Fruit fly (Drosophila melanogaster) whole organism, embryonic: ENCODE data around the gene CG32811.
A peak's percentile ranks its signal among the peaks of the same experiment; 100 is the strongest.

ENCODE experiments used
- Aef1 ChIP-seq: fragments of 200-800 bp; sonication (Bioruptor generic); IDR thresholded peaks from 3 replicates; pipeline ENCODE4 v1.3.6; 2022; ENCODE audit warnings: missing biosample characterization, missing genetic modification characterization
- Atf6 ChIP-seq: fragments of 200-800 bp; sonication (Bioruptor generic); IDR thresholded peaks from 2 replicates; pipeline ENCODE4 v1.3.6; 2022; ENCODE audit warnings: missing biosample characterization, missing genetic modification characterization
- Bteb2 ChIP-seq: fragments of 200-800 bp; sonication (Bioruptor generic); optimal IDR thresholded peaks from 2 replicates; lab custom pipeline; 2016; ENCODE audit warnings: missing biosample characterization, missing genetic modification characterization
- CG10209 ChIP-seq: fragments of 200-800 bp; sonication (Bioruptor generic); optimal IDR thresholded peaks from 3 replicates; lab custom pipeline; 2017; ENCODE audit warnings: missing biosample characterization, mild to moderate bottlenecking, missing genetic modification characterization, missing genetic modification reagents
- CG10979 ChIP-seq: fragments of 200-800 bp; sonication (Bioruptor generic); optimal IDR thresholded peaks from 2 replicates; lab custom pipeline; 2018; ENCODE audit warnings: missing biosample characterization, mild to moderate bottlenecking, missing genetic modification characterization, moderate library complexity
- CG11247 ChIP-seq: fragments of 200-800 bp; sonication (Bioruptor generic); IDR thresholded peaks from 2 replicates; pipeline ENCODE4 v1.3.6; 2022; ENCODE audit warnings: missing biosample characterization, missing genetic modification characterization
- CG11398 ChIP-seq: fragments of 200-800 bp; sonication (Bioruptor generic); optimal IDR thresholded peaks from 2 replicates; lab custom pipeline; 2016; ENCODE audit warnings: missing biosample characterization, missing genetic modification characterization
- CG15601 ChIP-seq: fragments of 200-800 bp; sonication (Bioruptor generic); optimal IDR thresholded peaks from 3 replicates; lab custom pipeline; 2019; ENCODE audit warnings: missing biosample characterization, mild to moderate bottlenecking, missing genetic modification characterization, moderate library complexity
- CG1603 ChIP-seq: fragments of 200-800 bp; sonication (Bioruptor generic); optimal IDR thresholded peaks from 2 replicates; lab custom pipeline; 2019; ENCODE audit warnings: missing biosample characterization, mild to moderate bottlenecking, missing genetic modification characterization, moderate library complexity
- CG16813 ChIP-seq: fragments of 200-800 bp; sonication (Bioruptor generic); IDR thresholded peaks from 3 replicates; pipeline ENCODE4 v1.3.6; 2022; ENCODE audit warnings: missing biosample characterization, missing genetic modification characterization; ENCODE audit not compliant: partially characterized antibody
- CG4282 ChIP-seq: fragments of 200-800 bp; sonication (Bioruptor generic); optimal IDR thresholded peaks from 2 replicates; lab custom pipeline; 2016; ENCODE audit warnings: missing biosample characterization, missing genetic modification characterization
- CG4424 ChIP-seq: fragments of 200-800 bp; sonication (Bioruptor generic); optimal IDR thresholded peaks from 3 replicates; lab custom pipeline; 2016; ENCODE audit warnings: missing biosample characterization, missing genetic modification characterization
- CG4820 ChIP-seq: fragments of 200-800 bp; sonication (Bioruptor generic); optimal IDR thresholded peaks from 3 replicates; lab custom pipeline; 2016; ENCODE audit warnings: missing biosample characterization, missing genetic modification characterization
- CG7963 ChIP-seq: fragments of 200-800 bp; sonication (Bioruptor generic); IDR thresholded peaks from 3 replicates; pipeline ENCODE4 v1.3.6; 2022; ENCODE audit warnings: missing biosample characterization, missing genetic modification characterization; ENCODE audit not compliant: partially characterized antibody
- CG8359 ChIP-seq: fragments of 200-800 bp; sonication (Bioruptor generic); optimal IDR thresholded peaks from 2 replicates; lab custom pipeline; 2017; ENCODE audit warnings: missing biosample characterization, mild to moderate bottlenecking, missing genetic modification characterization, borderline replicate concordance
- CG9876 ChIP-seq: fragments of 200-800 bp; sonication (Bioruptor generic); optimal IDR thresholded peaks from 2 replicates; lab custom pipeline; 2016; ENCODE audit warnings: missing biosample characterization, missing genetic modification characterization
- Camta ChIP-seq: fragments of 200-800 bp; sonication (Bioruptor generic); optimal IDR thresholded peaks from 2 replicates; lab custom pipeline; 2016; ENCODE audit warnings: missing biosample characterization, missing genetic modification characterization
- Dbx ChIP-seq: fragments of 200-800 bp; sonication (Bioruptor generic); IDR thresholded peaks from 3 replicates; pipeline ENCODE4 v1.3.6; 2022; ENCODE audit warnings: missing biosample characterization, missing genetic modification characterization
- Dip3 ChIP-seq: fragments of 200-800 bp; sonication (Bioruptor generic); optimal IDR thresholded peaks from 3 replicates; lab custom pipeline; 2016; ENCODE audit warnings: missing biosample characterization, missing genetic modification characterization
- Dp ChIP-seq: fragments of 200-800 bp; sonication (Bioruptor generic); optimal IDR thresholded peaks from 2 replicates; lab custom pipeline; 2018; ENCODE audit warnings: missing biosample characterization, mild to moderate bottlenecking, missing genetic modification characterization, moderate library complexity
- GATAe ChIP-seq: fragments of 200-800 bp; sonication (Bioruptor generic); conservative IDR thresholded peaks from 2 replicates; pipeline ENCODE4 v1.3.6; 2022; ENCODE audit warnings: missing biosample characterization, missing genetic modification characterization
- HLH3B ChIP-seq: fragments of 200-800 bp; sonication (Bioruptor generic); IDR thresholded peaks from 2 replicates; pipeline ENCODE4 v1.3.6; 2022; ENCODE audit warnings: missing biosample characterization, missing genetic modification characterization
- MTF-1 ChIP-seq: fragments of 200-800 bp; sonication (Bioruptor generic); optimal IDR thresholded peaks from 2 replicates; lab custom pipeline; 2018; ENCODE audit warnings: missing biosample characterization, mild to moderate bottlenecking, missing genetic modification characterization, borderline replicate concordance
- Meics ChIP-seq: fragments of 200-800 bp; sonication (Bioruptor generic); optimal IDR thresholded peaks from 2 replicates; lab custom pipeline; 2017; ENCODE audit warnings: missing biosample characterization, mild to moderate bottlenecking, missing genetic modification characterization
- Rfx ChIP-seq: fragments of 200-800 bp; sonication (Bioruptor generic); IDR thresholded peaks from 2 replicates; pipeline ENCODE4 v1.3.6; 2022; ENCODE audit warnings: missing biosample characterization, missing genetic modification characterization
- Scr ChIP-seq: fragments of 200-800 bp; sonication (Bioruptor generic); IDR thresholded peaks from 2 replicates; pipeline ENCODE4 v1.3.6; 2022; ENCODE audit warnings: missing biosample characterization, missing genetic modification characterization; ENCODE audit not compliant: partially characterized antibody
- Sin3A ChIP-seq: fragments of >200 bp; optimal IDR thresholded peaks from 2 replicates; lab custom pipeline; 2018
- Spps ChIP-seq: fragments of 200-800 bp; sonication (Bioruptor generic); optimal IDR thresholded peaks from 2 replicates; lab custom pipeline; 2018; ENCODE audit warnings: missing biosample characterization, mild to moderate bottlenecking, missing genetic modification characterization
- Taf1 ChIP-seq: fragments of 200-800 bp; sonication (Bioruptor generic); IDR thresholded peaks from 2 replicates; pipeline ENCODE4 v1.3.6; 2022; ENCODE audit warnings: missing biosample characterization, missing genetic modification characterization
- Trl ChIP-seq, 3 experiments: fragments of >200 bp in 2 of 3; fragments of 200-800 bp in 1 of 3; sonication (Bioruptor generic) in 1 of 3; optimal IDR thresholded peaks; 2 replicates in 1 of 3; 3 replicates in 2 of 3; lab custom pipeline; 2016 to 2017; ENCODE audit warnings: missing biosample characterization in 1 of 3, missing genetic modification characterization in 1 of 3
- amos ChIP-seq: fragments of 200-800 bp; sonication (Bioruptor generic); IDR thresholded peaks from 2 replicates; pipeline ENCODE4 v1.3.6; 2022; ENCODE audit warnings: missing biosample characterization, missing genetic modification characterization; ENCODE audit not compliant: partially characterized antibody
- bbx ChIP-seq: fragments of 200-800 bp; sonication (Bioruptor generic); IDR thresholded peaks from 2 replicates; pipeline ENCODE4 v1.3.6; 2022; ENCODE audit warnings: missing biosample characterization, missing genetic modification characterization; ENCODE audit not compliant: partially characterized antibody
- bsh ChIP-seq, 2 experiments: fragments of 200-800 bp; sonication (Bioruptor generic); optimal IDR thresholded peaks; 2 replicates each; lab custom pipeline; 2017 to 2018; ENCODE audit warnings: mild to moderate bottlenecking in 2 of 2, missing biosample characterization in 2 of 2, missing genetic modification characterization in 2 of 2, moderate library complexity in 1 of 2
- ci ChIP-seq: fragments of 200-800 bp; sonication (Bioruptor generic); IDR thresholded peaks from 3 replicates; pipeline ENCODE4 v1.3.6; 2022; ENCODE audit warnings: missing biosample characterization, missing genetic modification characterization
- crol ChIP-seq: fragments of 200-800 bp; sonication (Bioruptor generic); IDR thresholded peaks from 2 replicates; pipeline ENCODE4 v1.3.6; 2022; ENCODE audit warnings: missing biosample characterization, missing genetic modification characterization
- disco-r ChIP-seq: fragments of 200-800 bp; sonication (Bioruptor generic); optimal IDR thresholded peaks from 2 replicates; lab custom pipeline; 2016; ENCODE audit warnings: missing biosample characterization, missing genetic modification characterization
- emc ChIP-seq: fragments of 200-800 bp; sonication (Bioruptor generic); optimal IDR thresholded peaks from 2 replicates; lab custom pipeline; 2016; ENCODE audit warnings: missing biosample characterization, missing genetic modification characterization
- ewg ChIP-seq: fragments of 200-800 bp; sonication (Bioruptor generic); optimal IDR thresholded peaks from 3 replicates; lab custom pipeline; 2017; ENCODE audit warnings: mild to moderate bottlenecking, missing biosample characterization, missing genetic modification reagents, missing genetic modification characterization
- gce ChIP-seq: fragments of 200-800 bp; sonication (Bioruptor generic); IDR thresholded peaks from 3 replicates; pipeline ENCODE4 v1.3.6; 2022; ENCODE audit warnings: missing biosample characterization, missing genetic modification characterization
- grn ChIP-seq: fragments of 200-800 bp; sonication (Bioruptor generic); optimal IDR thresholded peaks from 3 replicates; lab custom pipeline; 2017; ENCODE audit warnings: missing biosample characterization, missing genetic modification characterization
- her ChIP-seq: fragments of 200-800 bp; sonication (Bioruptor generic); optimal IDR thresholded peaks from 2 replicates; lab custom pipeline; 2016; ENCODE audit warnings: missing biosample characterization, missing genetic modification characterization
- jumu ChIP-seq: fragments of 200-800 bp; sonication (Bioruptor generic); optimal IDR thresholded peaks from 3 replicates; lab custom pipeline; 2016; ENCODE audit warnings: missing biosample characterization, missing genetic modification characterization
- lmd ChIP-seq: fragments of 200-800 bp; sonication (Bioruptor generic); IDR thresholded peaks from 2 replicates; pipeline ENCODE4 v1.3.6; 2022; ENCODE audit warnings: missing biosample characterization, missing genetic modification characterization
- nerfin-1 ChIP-seq: fragments of 200-800 bp; sonication (Bioruptor generic); optimal IDR thresholded peaks from 3 replicates; lab custom pipeline; 2019; ENCODE audit warnings: missing biosample characterization, mild to moderate bottlenecking, missing genetic modification characterization, moderate library complexity
- pros ChIP-seq: fragments of 200-800 bp; sonication (Bioruptor generic); optimal IDR thresholded peaks from 3 replicates; lab custom pipeline; 2019; ENCODE audit warnings: missing biosample characterization, mild to moderate bottlenecking, missing genetic modification characterization, moderate library complexity
- repo ChIP-seq: fragments of 200-800 bp; sonication (Bioruptor generic); optimal IDR thresholded peaks from 2 replicates; lab custom pipeline; 2016; ENCODE audit warnings: missing biosample characterization, missing genetic modification characterization
- tap ChIP-seq: fragments of 200-800 bp; optimal IDR thresholded peaks from 3 replicates; lab custom pipeline; 2019; ENCODE audit warnings: missing biosample characterization, mild to moderate bottlenecking, missing genetic modification characterization, moderate library complexity
- tup ChIP-seq: fragments of 200-800 bp; sonication (Bioruptor generic); optimal IDR thresholded peaks from 2 replicates; lab custom pipeline; 2016; ENCODE audit warnings: missing biosample characterization, mild to moderate bottlenecking, missing genetic modification characterization, moderate library complexity
- zfh1 ChIP-seq: fragments of 200-800 bp; sonication (Bioruptor generic); IDR thresholded peaks from 3 replicates; pipeline ENCODE4 v1.3.6; 2022; ENCODE audit warnings: missing biosample characterization, missing genetic modification characterization
- zfh2 ChIP-seq: fragments of 200-800 bp; sonication (Bioruptor generic); optimal IDR thresholded peaks from 2 replicates; lab custom pipeline; 2016; ENCODE audit warnings: missing biosample characterization, missing genetic modification characterization

The CG32811 gene

DNA sequence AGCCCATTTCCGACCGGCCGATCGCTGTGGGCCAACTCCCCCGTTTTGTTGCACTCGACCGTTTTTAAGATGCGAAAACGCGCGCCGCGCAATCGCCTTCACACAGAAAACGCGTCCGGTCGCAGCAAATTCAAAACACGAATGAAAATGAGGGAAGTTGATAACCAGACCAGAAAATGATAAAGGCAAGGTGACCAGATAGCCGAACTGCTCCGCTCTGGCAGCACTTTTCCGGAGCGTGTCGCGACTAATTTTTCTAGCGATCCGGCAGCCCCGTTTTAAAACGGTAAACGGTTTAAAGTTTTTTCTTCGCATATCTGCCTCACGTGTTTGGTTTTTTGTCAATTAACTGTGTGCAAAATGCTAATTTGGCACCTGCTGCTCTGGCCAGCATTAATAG, 24.0 kb upstream of the CG32811 start, which contains the start of gene DAAM (continued):
- peak; percentile 12 for TF ChIP-seq Camta (GFP tag; lab: Kevin White, UChicago)
- peak; percentile 80 for TF ChIP-seq Dp (GFP tag; lab: Kevin White, UChicago)
- TF ChIP-seq tup (GFP tag; lab: Kevin White, UChicago) = no peak
- peak; percentile 26 for TF ChIP-seq MTF-1 (GFP tag; lab: Kevin White, UChicago)
- TF ChIP-seq ci = peak; percentile 75
- no peak for TF ChIP-seq Bteb2 (GFP tag; lab: Kevin White, UChicago)
- peak; percentile 10 for TF ChIP-seq CG10979 (tag; lab: Kevin White, UChicago)
- peak; percentile 60 for TF ChIP-seq grn (GFP tag; lab: Kevin White, UChicago)
- TF ChIP-seq Dip3 (GFP tag; lab: Kevin White, UChicago) = peak; percentile 29
- no peak for TF ChIP-seq CG4820
- TF ChIP-seq CG10209 (GFP tag; lab: Kevin White, UChicago) = peak; percentile 20
- TF ChIP-seq Atf6 (GFP tag; lab: Robert Waterston, UW) = peak; percentile 28; the same call in 1 of the 2 replicates
- peak; percentile 44 for TF ChIP-seq her (GFP tag; lab: Kevin White, UChicago)
- 0 out of 2 replicates have a peak, but pooled peaks have one; percentile 27 for TF ChIP-seq CG11247 (GFP tag; lab: Robert Waterston, UW)
- TF ChIP-seq Scr (GFP tag; lab: Robert Waterston, UW) = 0 out of 2 replicates have a peak, but pooled peaks have one; percentile 29
- no peak for TF ChIP-seq lmd (GFP tag; lab: Robert Waterston, UW)
- TF ChIP-seq HLH3B = 0 out of 2 replicates have a peak, but pooled peaks have one; percentile 27
- TF ChIP-seq nerfin-1 = peak; percentile 9
- TF ChIP-seq CG1603 = peak; percentile 89
- peak; percentile 29 for TF ChIP-seq emc
- TF ChIP-seq bsh (GFP tag; optimal IDR thresholded peaks at IDR 0.05; lab: Kevin White, UChicago) = peak in 1 of 2 experiments; percentile 4
- peak; percentile 97 for TF ChIP-seq CG8359 (GFP tag; lab: Kevin White, UChicago)
- no peak for TF ChIP-seq crol (GFP tag; lab: Robert Waterston, UW)
- TF ChIP-seq CG11398 (GFP tag; lab: Kevin White, UChicago) = peak; percentile 0
- peak; percentile 7 for TF ChIP-seq disco-r
- peak; percentile 81 for TF ChIP-seq ewg (GFP tag; lab: Kevin White, UChicago)
- TF ChIP-seq Taf1 (GFP tag; lab: Robert Waterston, UW) = no peak
- TF ChIP-seq jumu = peak; percentile 45
- TF ChIP-seq bbx (GFP tag; lab: Robert Waterston, UW) = peak; percentile 63; the same call in 1 of the 2 replicates
- TF ChIP-seq Trl (optimal IDR thresholded peaks at IDR 0.05; lab: Kevin White, UChicago) = no peak
- peak; percentile 3 for TF ChIP-seq Trl (GFP tag; optimal IDR thresholded peaks at IDR 0.05; lab: Kevin White, UChicago)
- TF ChIP-seq zfh2 = peak; percentile 53
- peak; percentile 56; the same call in 1 of the 3 replicates for TF ChIP-seq Dbx
- TF ChIP-seq CG16813 (GFP tag; lab: Robert Waterston, UW) = 0 out of 3 replicates have a peak, but pooled peaks have one; percentile 29
- peak; percentile 41 for TF ChIP-seq CG9876 (GFP tag; lab: Kevin White, UChicago)
- no peak for TF ChIP-seq repo
- peak; percentile 58; the same call in 2 of the 3 replicates for TF ChIP-seq zfh1 (GFP tag; lab: Robert Waterston, UW)
- TF ChIP-seq pros (GFP tag; lab: Kevin White, UChicago) = peak; percentile 24
- TF ChIP-seq Spps (tag; lab: Kevin White, UChicago) = no peak
- TF ChIP-seq gce (GFP tag; lab: Robert Waterston, UW) = no peak
- TF ChIP-seq amos (GFP tag; lab: Robert Waterston, UW) = peak; percentile 63
- TF ChIP-seq tap (tag; lab: Kevin White, UChicago) = no peak
- TF ChIP-seq Sin3A (lab: Kevin White, UChicago) = peak; percentile 32
- TF ChIP-seq CG4424 (GFP tag; lab: Kevin White, UChicago) = no peak
- peak; percentile 45 for TF ChIP-seq CG15601 (tag; lab: Kevin White, UChicago)
- peak; percentile 26; the same call in 1 of the 3 replicates for TF ChIP-seq CG7963
- peak; percentile 78 for TF ChIP-seq Rfx
- no peak for TF ChIP-seq Aef1 (GFP tag; lab: Robert Waterston, UW)
- TF ChIP-seq Meics = peak; percentile 70
- peak; percentile 28 for TF ChIP-seq CG4282
- peak; percentile 70 for TF ChIP-seq GATAe (GFP tag; lab: Robert Waterston, UW)
